Fruit fly (Drosophila melanogaster) whole organism, embryonic: ENCODE data around the gene CG3604.

Source experiments
- CG10274 ChIP-seq: fragments of 200-800 bp; sonication (Bioruptor generic); optimal IDR thresholded peaks from 3 replicates; lab custom pipeline; 2017; ENCODE audit warnings: missing biosample characterization, mild to moderate bottlenecking, missing genetic modification characterization
- CG10543 ChIP-seq: fragments of 200-800 bp; sonication (Bioruptor generic); optimal IDR thresholded peaks from 3 replicates; lab custom pipeline; 2017; ENCODE audit warnings: missing biosample characterization, mild to moderate bottlenecking, missing genetic modification characterization, moderate library complexity
- CG10565 ChIP-seq: fragments of 200-800 bp; sonication (Bioruptor generic); optimal IDR thresholded peaks from 3 replicates; lab custom pipeline; 2016; ENCODE audit warnings: missing biosample characterization, mild to moderate bottlenecking, missing genetic modification characterization
- CG13123 ChIP-seq: fragments of 200-800 bp; sonication (Bioruptor generic); optimal IDR thresholded peaks from 2 replicates; lab custom pipeline; 2016; ENCODE audit warnings: missing biosample characterization, missing genetic modification characterization
- CG14860 ChIP-seq: fragments of 200-800 bp; sonication (Bioruptor generic); IDR thresholded peaks from 3 replicates; pipeline ENCODE4 v1.3.6; 2022; ENCODE audit warnings: missing biosample characterization, missing genetic modification characterization; ENCODE audit not compliant: partially characterized antibody
- CG15514 ChIP-seq: fragments of 200-800 bp; sonication (Bioruptor generic); optimal IDR thresholded peaks from 3 replicates; lab custom pipeline; 2017; ENCODE audit warnings: missing biosample characterization, missing genetic modification characterization, mild to moderate bottlenecking, moderate library complexity, missing genetic modification reagents
- CG2129 ChIP-seq: fragments of 200-800 bp; sonication (Bioruptor generic); IDR thresholded peaks from 2 replicates; pipeline ENCODE4 v1.3.6; 2022; ENCODE audit warnings: missing biosample characterization, missing genetic modification characterization; ENCODE audit not compliant: partially characterized antibody
- CG33213 ChIP-seq: fragments of 200-800 bp; sonication (Bioruptor generic); optimal IDR thresholded peaks from 3 replicates; lab custom pipeline; 2016; ENCODE audit warnings: missing biosample characterization, missing genetic modification characterization
- CG34376 ChIP-seq: fragments of 200-800 bp; sonication (Bioruptor generic); optimal IDR thresholded peaks from 2 replicates; lab custom pipeline; 2018; ENCODE audit warnings: missing biosample characterization, mild to moderate bottlenecking, missing genetic modification characterization
- CG4730 ChIP-seq: fragments of 200-800 bp; sonication (Bioruptor generic); IDR thresholded peaks from 2 replicates; pipeline ENCODE4 v1.3.6; 2022; ENCODE audit warnings: missing biosample characterization, missing genetic modification characterization
- CG7357 ChIP-seq: fragments of 200-800 bp; sonication (Bioruptor generic); IDR thresholded peaks from 3 replicates; pipeline ENCODE4 v1.3.6; 2022; ENCODE audit warnings: missing biosample characterization, missing genetic modification characterization
- CG8388 ChIP-seq: fragments of 200-800 bp; sonication (Bioruptor generic); optimal IDR thresholded peaks from 2 replicates; lab custom pipeline; 2019; ENCODE audit warnings: missing biosample characterization, mild to moderate bottlenecking, missing genetic modification characterization, moderate library complexity
- CG9609 ChIP-seq: fragments of 200-800 bp; sonication (Bioruptor generic); optimal IDR thresholded peaks from 3 replicates; lab custom pipeline; 2016; ENCODE audit warnings: missing biosample characterization, missing genetic modification characterization
- CG9797 ChIP-seq: fragments of 200-800 bp; sonication (Bioruptor generic); optimal IDR thresholded peaks from 3 replicates; lab custom pipeline; 2018; ENCODE audit warnings: missing biosample characterization, mild to moderate bottlenecking, missing genetic modification characterization
- CHES-1-like ChIP-seq: fragments of 200-800 bp; sonication (Bioruptor generic); optimal IDR thresholded peaks from 2 replicates; lab custom pipeline; 2016; ENCODE audit warnings: missing biosample characterization, missing genetic modification characterization
- CTCF ChIP-seq: fragments of 200-800 bp; sonication (Bioruptor generic); optimal IDR thresholded peaks from 2 replicates; lab custom pipeline; 2017; ENCODE audit warnings: missing biosample characterization, mild to moderate bottlenecking, missing genetic modification characterization, moderate library complexity
- Dad ChIP-seq: fragments of 200-800 bp; sonication (Bioruptor generic); optimal IDR thresholded peaks from 3 replicates; lab custom pipeline; 2016; ENCODE audit warnings: missing biosample characterization, missing genetic modification characterization
- Fer2 ChIP-seq: fragments of 200-800 bp; sonication (Bioruptor generic); optimal IDR thresholded peaks from 2 replicates; lab custom pipeline; 2018; ENCODE audit warnings: missing biosample characterization, mild to moderate bottlenecking, missing genetic modification characterization, moderate library complexity
- HLH54F ChIP-seq: fragments of 200-800 bp; sonication (Bioruptor generic); optimal IDR thresholded peaks from 3 replicates; lab custom pipeline; 2016; ENCODE audit warnings: missing biosample characterization, missing genetic modification characterization
- Hr39 ChIP-seq: fragments of >200 bp; optimal IDR thresholded peaks from 2 replicates; lab custom pipeline; 2017
- Lhr ChIP-seq: fragments of 200-800 bp; sonication (Bioruptor generic); optimal IDR thresholded peaks from 3 replicates; lab custom pipeline; 2017; ENCODE audit warnings: mild to moderate bottlenecking, missing biosample characterization, missing genetic modification reagents, missing genetic modification characterization
- Lpt ChIP-seq: fragments of >200 bp; optimal IDR thresholded peaks from 2 replicates; lab custom pipeline; 2018; ENCODE audit warnings: missing biosample characterization, missing genetic modification characterization
- Pdp1 ChIP-seq, 2 experiments: fragments of 200-800 bp; sonication (Bioruptor generic); optimal IDR thresholded peaks; 3 replicates each; lab custom pipeline; 2016; ENCODE audit warnings: missing biosample characterization in 2 of 2, missing genetic modification characterization in 2 of 2, mild to moderate bottlenecking in 1 of 2, moderate library complexity in 1 of 2
- Sox102F ChIP-seq: fragments of 200-800 bp; sonication (Bioruptor generic); optimal IDR thresholded peaks from 2 replicates; lab custom pipeline; 2018; ENCODE audit warnings: missing biosample characterization, mild to moderate bottlenecking, missing genetic modification characterization, moderate library complexity
- Stat92E ChIP-seq, 3 experiments: fragments of >200 bp in 2 of 3; fragments of 200-800 bp in 1 of 3; sonication (Bioruptor generic) in 1 of 3; optimal IDR thresholded peaks; 2 replicates each; lab custom pipeline; 2017 to 2019; ENCODE audit warnings: missing biosample characterization in 3 of 3, missing genetic modification characterization in 3 of 3, mild to moderate bottlenecking in 1 of 3, moderate library complexity in 1 of 3
- al ChIP-seq: fragments of 200-800 bp; sonication (Bioruptor generic); IDR thresholded peaks from 2 replicates; pipeline ENCODE4 v1.3.6; 2022; ENCODE audit warnings: missing biosample characterization, missing genetic modification characterization
- gce ChIP-seq: fragments of 200-800 bp; sonication (Bioruptor generic); IDR thresholded peaks from 3 replicates; pipeline ENCODE4 v1.3.6; 2022; ENCODE audit warnings: missing biosample characterization, missing genetic modification characterization
- gcm2 ChIP-seq: fragments of 200-800 bp; sonication (Bioruptor generic); optimal IDR thresholded peaks from 2 replicates; lab custom pipeline; 2016; ENCODE audit warnings: missing biosample characterization, missing genetic modification characterization
- gsb-n ChIP-seq: fragments of 200-800 bp; sonication (Bioruptor generic); optimal IDR thresholded peaks from 3 replicates; lab custom pipeline; 2018; ENCODE audit warnings: missing biosample characterization, mild to moderate bottlenecking, missing genetic modification characterization
- h ChIP-seq: fragments of >200 bp; optimal IDR thresholded peaks from 2 replicates; lab custom pipeline; 2017
- lab ChIP-seq: fragments of 200-800 bp; sonication (Bioruptor generic); optimal IDR thresholded peaks from 3 replicates; lab custom pipeline; 2017; ENCODE audit warnings: missing biosample characterization, missing genetic modification characterization, mild to moderate bottlenecking, moderate library complexity, missing genetic modification reagents
- lilli ChIP-seq: fragments of 200-800 bp; sonication (Bioruptor generic); optimal IDR thresholded peaks from 3 replicates; lab custom pipeline; 2016; ENCODE audit warnings: missing biosample characterization, missing genetic modification characterization
- luna ChIP-seq: fragments of 200-800 bp; sonication (Bioruptor generic); optimal IDR thresholded peaks from 2 replicates; lab custom pipeline; 2016; ENCODE audit warnings: missing biosample characterization, missing genetic modification characterization
- onecut ChIP-seq: fragments of 200-800 bp; sonication (Bioruptor generic); IDR thresholded peaks from 2 replicates; pipeline ENCODE4 v1.3.6; 2022; ENCODE audit warnings: missing biosample characterization, missing genetic modification characterization
- salm ChIP-seq: fragments of 200-800 bp; sonication (Bioruptor generic); optimal IDR thresholded peaks from 2 replicates; lab custom pipeline; 2018; ENCODE audit warnings: missing biosample characterization, mild to moderate bottlenecking, missing genetic modification characterization
- so ChIP-seq: fragments of 200-800 bp; sonication (Bioruptor generic); IDR thresholded peaks from 3 replicates; pipeline ENCODE4 v1.3.6; 2022; ENCODE audit warnings: missing biosample characterization, missing genetic modification characterization
- sug ChIP-seq: fragments of 200-800 bp; optimal IDR thresholded peaks from 2 replicates; lab custom pipeline; 2019; ENCODE audit warnings: missing biosample characterization, mild to moderate bottlenecking, missing genetic modification characterization, moderate library complexity
- vnd ChIP-seq: fragments of 200-800 bp; sonication (Bioruptor generic); IDR thresholded peaks from 3 replicates; pipeline ENCODE4 v1.3.6; 2022; ENCODE audit warnings: missing biosample characterization, missing genetic modification characterization; ENCODE audit not compliant: partially characterized antibody
- zen ChIP-seq: fragments of 200-800 bp; sonication (Bioruptor generic); optimal IDR thresholded peaks from 3 replicates; lab custom pipeline; 2018; ENCODE audit warnings: missing biosample characterization, mild to moderate bottlenecking, missing genetic modification characterization, moderate library complexity

The CG3604 gene

dm6 chr2L:3700374-3700773 lies 2.7 kb upstream of the CG3604 start, which contains the start of gene Sfp24C1:
TSS of gene Sfp24C1 (plus strand) at chr2L:3700674.
- no peak for TF ChIP-seq al (GFP tag; lab: Robert Waterston, UW)
- TF ChIP-seq luna (GFP tag; lab: Kevin White, UChicago) = no peak
- TF ChIP-seq CG14860 (GFP tag; lab: Robert Waterston, UW) = no peak
- TF ChIP-seq CTCF (GFP tag; lab: Kevin White, UChicago) = no peak
- no peak for TF ChIP-seq salm (tag; lab: Kevin White, UChicago)

dm6 chr2L:3699895-3700294 lies 2.2 kb upstream of the CG3604 start, which contains the start of gene CG42465:
TSS of gene CG42465 (plus strand) at chr2L:3700195.
- TF ChIP-seq vnd (GFP tag; lab: Robert Waterston, UW) (no peak), gsb-n (tag; lab: Kevin White, UChicago) (no peak), Lhr (GFP tag; lab: Kevin White, UChicago) (no peak), CG9797 (GFP tag; lab: Kevin White, UChicago) (no peak), Lpt (GFP tag; lab: Kevin White, UChicago) (no peak), lab (GFP tag; lab: Kevin White, UChicago) (no peak), CG10565 (no peak), HLH54F (no peak), gce (GFP tag; lab: Robert Waterston, UW) (no peak), CG33213 (no peak), Fer2 (tag; lab: Kevin White, UChicago) (no peak), so (no peak), CG9609 (GFP tag; lab: Kevin White, UChicago) (no peak)

dm6 chr2L:3698992-3699514 lies 1.4 kb upstream of the CG3604 start, which contains the start of the genes CG10031 and CG42464:
TSS of gene CG10031 (minus strand) at chr2L:3699092.
TSS of gene CG42464 (plus strand) at chr2L:3699464.
- peak; percentile 26 for TF ChIP-seq CG34376 (GFP tag; lab: Kevin White, UChicago)
- TF ChIP-seq lilli (GFP tag; lab: Kevin White, UChicago) = no peak
- TF ChIP-seq Pdp1 (GFP tag; optimal IDR thresholded peaks at IDR 0.05; lab: Kevin White, UChicago) = peak in 1 of 2 experiments; percentile 42
- TF ChIP-seq CG15514 (GFP tag; lab: Kevin White, UChicago) = peak; percentile 56

dm6 chr2L:3696438-3696837 lies 1.2 kb downstream of the CG3604 start, which contains the start of gene IM33:
TSS of gene IM33 (minus strand) at chr2L:3696658.
- TF ChIP-seq CG10274 (no peak), CG13123 (GFP tag; lab: Kevin White, UChicago) (no peak), Sox102F (GFP tag; lab: Kevin White, UChicago) (no peak), CG34376 (GFP tag; lab: Kevin White, UChicago) (peak; percentile 61), gcm2 (GFP tag; lab: Kevin White, UChicago) (no peak), CG8388 (no peak), sug (tag; lab: Kevin White, UChicago) (peak; percentile 51), CHES-1-like (no peak), CG7357 (GFP tag; lab: Robert Waterston, UW) (0 out of 3 replicates have a peak, but pooled peaks have one; percentile 9), CG10543 (GFP tag; lab: Kevin White, UChicago) (peak; percentile 11)
- TF ChIP-seq, all 482 proteins: peak for 4

dm6 chr2L:3695361-3695818 lies 2.3 kb downstream of the CG3604 start, which contains the start of gene CG16713:
TSS of gene CG16713 (minus strand) at chr2L:3695411.
- no peak for TF ChIP-seq onecut
- TF ChIP-seq zen = no peak
- TF ChIP-seq h (lab: Kevin White, UChicago) = no peak
- no peak for TF ChIP-seq Dad (GFP tag; lab: Kevin White, UChicago)
- TF ChIP-seq CG34376 (GFP tag; lab: Kevin White, UChicago) = peak; percentile 31
- no peak for TF ChIP-seq Stat92E (GFP tag; optimal IDR thresholded peaks at IDR 0.05; lab: Kevin White, UChicago)
- no peak for TF ChIP-seq CG2129 (GFP tag; lab: Robert Waterston, UW)
- TF ChIP-seq CG4730 (GFP tag; lab: Robert Waterston, UW) = no peak
- peak; percentile 25 for TF ChIP-seq sug (tag; lab: Kevin White, UChicago)
- no peak for TF ChIP-seq Hr39 (lab: Kevin White, UChicago)
